Worm (Caenorhabditis elegans) whole organism, L4 larva: Measurements from ENCODE around the gene Y69H2.1.

Source experiments
- F49E8.2 ChIP-seq: sonication (generic microtip); optimal IDR thresholded peaks from 2 replicates; lab custom pipeline; 2016; ENCODE audit warnings: missing compliant biosample characterization, mild to moderate bottlenecking, missing genetic modification characterization, borderline replicate concordance
- R02D3.7 ChIP-seq: fragments of 150-350 bp; sonication (generic microtip); optimal IDR thresholded peaks from 3 replicates; lab custom pipeline; 2014; ENCODE audit warnings: missing biosample characterization, missing genetic modification characterization
- T26A8.4 ChIP-seq: fragments of 200-800 bp; sonication (Bioruptor generic); IDR thresholded peaks from 2 replicates; pipeline ENCODE4 v1.3.6; 2022; ENCODE audit warnings: missing genetic modification characterization, missing compliant biosample characterization
- Y48G9A.11 ChIP-seq: fragments of 200-800 bp; sonication (Bioruptor generic); IDR thresholded peaks from 2 replicates; pipeline ENCODE4 v1.3.6; 2022; ENCODE audit warnings: missing genetic modification reagents, missing genetic modification characterization, missing compliant biosample characterization
- attf-4 ChIP-seq: sonication (generic microtip); optimal IDR thresholded peaks from 3 replicates; lab custom pipeline; 2017; ENCODE audit warnings: missing biosample characterization, missing genetic modification characterization
- ceh-20 ChIP-seq: fragments of 200-800 bp; sonication (Bioruptor generic); IDR thresholded peaks from 2 replicates; pipeline ENCODE4 v1.3.6; 2022; ENCODE audit warnings: missing genetic modification reagents, missing genetic modification characterization, missing compliant biosample characterization
- ceh-28 ChIP-seq: fragments of 150-350 bp; optimal IDR thresholded peaks from 2 replicates; lab custom pipeline; 2014; ENCODE audit warnings: missing biosample characterization, missing genetic modification reagents, missing genetic modification characterization
- ceh-82 ChIP-seq: sonication (generic microtip); optimal IDR thresholded peaks from 2 replicates; lab custom pipeline; 2017; ENCODE audit warnings: missing biosample characterization, missing genetic modification characterization
- ctbp-1 ChIP-seq: fragments of 200-800 bp; sonication (Bioruptor generic); IDR thresholded peaks from 2 replicates; pipeline ENCODE4 v1.3.6; 2022; ENCODE audit warnings: missing genetic modification reagents, missing genetic modification characterization, missing compliant biosample characterization
- daf-19 ChIP-seq: fragments of 200-800 bp; sonication (Bioruptor generic); conservative IDR thresholded peaks from 2 replicates; pipeline ENCODE4 v1.3.6; 2022; ENCODE audit warnings: missing genetic modification characterization, missing compliant biosample characterization
- daf-8 ChIP-seq: fragments of 200-800 bp; sonication (Bioruptor generic); IDR thresholded peaks from 2 replicates; pipeline ENCODE4 v1.3.6; 2022; ENCODE audit warnings: missing genetic modification characterization, missing compliant biosample characterization
- dmd-6 ChIP-seq: fragments of 200-800 bp; sonication (Bioruptor generic); IDR thresholded peaks from 2 replicates; pipeline ENCODE4 v1.3.6; 2022; ENCODE audit warnings: missing genetic modification reagents, missing genetic modification characterization, missing compliant biosample characterization
- dpl-1 ChIP-seq: fragments of 150-350 bp; optimal IDR thresholded peaks from 2 replicates; lab custom pipeline; 2014; ENCODE audit warnings: missing biosample characterization, missing genetic modification reagents, missing genetic modification characterization
- duxl-1 ChIP-seq: sonication (generic microtip); optimal IDR thresholded peaks from 2 replicates; lab custom pipeline; 2016; ENCODE audit warnings: mild to moderate bottlenecking, missing genetic modification characterization, moderate library complexity, missing compliant biosample characterization; ENCODE audit not compliant: poor library complexity
- egl-27 ChIP-seq: sonication (generic microtip); optimal IDR thresholded peaks from 3 replicates; lab custom pipeline; 2017; ENCODE audit warnings: missing biosample characterization, missing genetic modification reagents, missing genetic modification characterization
- fos-1 ChIP-seq: fragments of 150-350 bp; optimal IDR thresholded peaks from 2 replicates; lab custom pipeline; 2014; ENCODE audit warnings: missing biosample characterization, missing genetic modification characterization
- hif-1 ChIP-seq, 2 experiments: sonication (generic microtip); optimal IDR thresholded peaks; 2 replicates each; lab custom pipeline; 2016 to 2017; ENCODE audit warnings: missing compliant biosample characterization in 2 of 2, missing genetic modification characterization in 2 of 2, missing genetic modification reagents in 2 of 2, missing genotype in 2 of 2, mild to moderate bottlenecking in 1 of 2
- hlh-11 ChIP-seq: fragments of 200-800 bp; sonication (Bioruptor generic); optimal IDR thresholded peaks from 2 replicates; lab custom pipeline; 2018; ENCODE audit warnings: mild to moderate bottlenecking, missing genetic modification characterization, missing compliant biosample characterization
- hmg-1.1 ChIP-seq: fragments of 200-800 bp; sonication (Bioruptor generic); IDR thresholded peaks from 2 replicates; pipeline ENCODE4 v1.3.6; 2022; ENCODE audit warnings: missing genetic modification reagents, missing genetic modification characterization, missing compliant biosample characterization
- jun-1 ChIP-seq: fragments of 150-350 bp; optimal IDR thresholded peaks from 2 replicates; lab custom pipeline; 2014; ENCODE audit warnings: missing biosample characterization, missing genetic modification reagents, missing genetic modification characterization
- lin-15B ChIP-seq: fragments of 150-350 bp; sonication (generic microtip); optimal IDR thresholded peaks from 3 replicates; lab custom pipeline; 2014; ENCODE audit warnings: missing biosample characterization, missing genetic modification characterization
- lin-38 ChIP-seq: fragments of 200-800 bp; sonication (Bioruptor generic); IDR thresholded peaks from 2 replicates; pipeline ENCODE4 v1.3.6; 2022; ENCODE audit warnings: missing genetic modification reagents, missing genetic modification characterization, missing compliant biosample characterization
- mdt-29 ChIP-seq: fragments of 200-800 bp; sonication (Bioruptor generic); IDR thresholded peaks from 2 replicates; pipeline ENCODE4 v1.3.6; 2022; ENCODE audit warnings: missing genetic modification reagents, missing genetic modification characterization, missing compliant biosample characterization
- mep-1 ChIP-seq: fragments of 150-350 bp; sonication (generic microtip); optimal IDR thresholded peaks from 3 replicates; lab custom pipeline; 2014; ENCODE audit warnings: missing biosample characterization, missing genetic modification characterization
- mes-2 ChIP-seq: sonication (generic microtip); optimal IDR thresholded peaks from 2 replicates; lab custom pipeline; 2016; ENCODE audit warnings: missing genotype, mild to moderate bottlenecking, missing genetic modification characterization, missing compliant biosample characterization; ENCODE audit not compliant: poor library complexity, severe bottlenecking
- mxl-3 ChIP-seq: fragments of 200-800 bp; sonication (Bioruptor generic); optimal IDR thresholded peaks from 2 replicates; lab custom pipeline; 2018; ENCODE audit warnings: mild to moderate bottlenecking, missing genetic modification characterization, missing compliant biosample characterization
- nhr-102 ChIP-seq: sonication (generic microtip); optimal IDR thresholded peaks from 2 replicates; lab custom pipeline; 2016; ENCODE audit warnings: mild to moderate bottlenecking, missing genetic modification characterization, moderate library complexity, missing compliant biosample characterization
- nhr-11 ChIP-seq: fragments of 150-350 bp; optimal IDR thresholded peaks from 2 replicates; lab custom pipeline; 2014; ENCODE audit warnings: missing biosample characterization, missing genetic modification characterization
- nhr-25 ChIP-seq: sonication (generic microtip); optimal IDR thresholded peaks from 2 replicates; lab custom pipeline; 2017; ENCODE audit warnings: missing genetic modification characterization, mild to moderate bottlenecking, missing compliant biosample characterization, antibody characterized with exemption, moderate library complexity, borderline replicate concordance; ENCODE audit not compliant: insufficient read depth
- nhr-48 ChIP-seq: sonication (generic microtip); optimal IDR thresholded peaks from 2 replicates; lab custom pipeline; 2016; ENCODE audit warnings: mild to moderate bottlenecking, missing genetic modification characterization, missing compliant biosample characterization
- nhr-6 ChIP-seq: fragments of 150-350 bp; optimal IDR thresholded peaks from 2 replicates; lab custom pipeline; 2014; ENCODE audit warnings: missing biosample characterization, missing genetic modification characterization
- nhr-76 ChIP-seq: fragments of 150-350 bp; optimal IDR thresholded peaks from 2 replicates; lab custom pipeline; 2014; ENCODE audit warnings: missing biosample characterization, missing genetic modification characterization
- php-3 ChIP-seq: fragments of 200-800 bp; sonication (Bioruptor generic); IDR thresholded peaks from 2 replicates; pipeline ENCODE4 v1.3.6; 2022; ENCODE audit warnings: missing genetic modification reagents, missing genetic modification characterization, missing compliant biosample characterization
- pqm-1 ChIP-seq: sonication (generic microtip); optimal IDR thresholded peaks from 2 replicates; lab custom pipeline; 2017; ENCODE audit warnings: missing biosample characterization, missing genetic modification characterization
- saeg-2 ChIP-seq: fragments of 200-800 bp; sonication (Bioruptor generic); IDR thresholded peaks from 2 replicates; pipeline ENCODE4 v1.3.6; 2022; ENCODE audit warnings: missing genetic modification reagents, missing genetic modification characterization, missing compliant biosample characterization
- snpc-1.2 ChIP-seq: fragments of 200-800 bp; sonication (Bioruptor generic); IDR thresholded peaks from 2 replicates; pipeline ENCODE4 v1.3.6; 2022; ENCODE audit warnings: missing genetic modification reagents, missing genetic modification characterization, missing compliant biosample characterization
- tag-97 ChIP-seq: fragments of 200-800 bp; sonication (Bioruptor generic); IDR thresholded peaks from 2 replicates; pipeline ENCODE4 v1.3.6; 2022; ENCODE audit warnings: missing genetic modification characterization, missing compliant biosample characterization
- unc-62 ChIP-seq, 3 experiments: fragments of 150-350 bp in 1 of 3; sonication (generic microtip); optimal IDR thresholded peaks in 2 of 3; peaks in 1 of 3; 1 replicate in 1 of 3; 2 replicates in 2 of 3; lab custom pipeline; 2014 to 2017; ENCODE audit warnings: missing biosample characterization in 3 of 3, missing genetic modification characterization in 3 of 3, missing genetic modification reagents in 3 of 3, missing genotype in 1 of 3
- zip-11 ChIP-seq: fragments of 200-800 bp; sonication (Bioruptor generic); IDR thresholded peaks from 2 replicates; pipeline ENCODE4 v1.3.6; 2022; ENCODE audit warnings: missing genetic modification characterization, missing compliant biosample characterization

Gene Y69H2.1

ce11 chrV:18614498-18614897 is 7.9 kb downstream of the Y69H2.1 start (continued):
- peak; percentile 66 for TF ChIP-seq nhr-6 (tag; lab: Kevin White, UChicago)
- no peak for TF ChIP-seq mes-2 (tag; lab: Kevin White, UChicago)
- no peak for TF ChIP-seq lin-15B
- peak; percentile 53; the same call in 1 of the 2 replicates for TF ChIP-seq ceh-20 (GFP tag; lab: Robert Waterston, UW)
- no peak for TF ChIP-seq fos-1 (tag; lab: Kevin White, UChicago)
- peak; percentile 10 for TF ChIP-seq jun-1
- peak; percentile 52; the same call in 1 of the 2 replicates for TF ChIP-seq T26A8.4 (GFP tag; lab: Robert Waterston, UW)
- no peak for TF ChIP-seq attf-4
- peak; percentile 12 for TF ChIP-seq nhr-25 (tag; lab: Kevin White, UChicago)
- TF ChIP-seq tag-97 (GFP tag; lab: Robert Waterston, UW) = no peak
- TF ChIP-seq pqm-1 (tag; lab: Kevin White, UChicago) = peak; percentile 43
- peak; percentile 79 for TF ChIP-seq mxl-3 (GFP tag; lab: Kevin White, UChicago)
- TF ChIP-seq saeg-2 (GFP tag; lab: Robert Waterston, UW) = no peak
- TF ChIP-seq duxl-1 (tag; lab: Kevin White, UChicago) = peak; percentile 62
- TF ChIP-seq php-3 (GFP tag; lab: Robert Waterston, UW) = 0 out of 2 replicates have a peak, but pooled peaks have one; percentile 6
- no peak for TF ChIP-seq ctbp-1
- no peak for TF ChIP-seq egl-27 (tag; lab: Kevin White, UChicago)
- peak; percentile 75 for TF ChIP-seq dmd-6 (GFP tag; lab: Robert Waterston, UW)
- peak; percentile 46 for TF ChIP-seq nhr-48 (tag; lab: Kevin White, UChicago)
- TF ChIP-seq ceh-82 = no peak
- peak; percentile 93 for TF ChIP-seq hlh-11 (tag; lab: Kevin White, UChicago)
- TF ChIP-seq nhr-76 (tag; lab: Kevin White, UChicago) = no peak
- no peak for TF ChIP-seq snpc-1.2 (GFP tag; lab: Robert Waterston, UW)
- peak; percentile 20 for TF ChIP-seq ceh-28 (tag; lab: Kevin White, UChicago)
- peak; percentile 50 for TF ChIP-seq nhr-11
- peak; percentile 23 for TF ChIP-seq dpl-1 (GFP tag; lab: Kevin White, UChicago)
- TF ChIP-seq daf-8 (GFP tag; lab: Robert Waterston, UW) = no peak
- peak; percentile 15 for TF ChIP-seq nhr-102
- no peak for TF ChIP-seq F49E8.2 (tag; lab: Kevin White, UChicago)
- TF ChIP-seq hif-1 (tag; optimal IDR thresholded peaks at IDR 0.05; lab: Kevin White, UChicago) = peak in 1 of 2 experiments; percentile 53
- peak; percentile 68; the same call in 1 of the 2 replicates for TF ChIP-seq hmg-1.1 (GFP tag; lab: Robert Waterston, UW)
- peak in 1 of 2 experiments; percentile 99 for TF ChIP-seq unc-62 (GFP tag; optimal IDR thresholded peaks at IDR 0.05 in 1 of 2; lab: Kevin White, UChicago)
- no peak for TF ChIP-seq unc-62 (tag; optimal IDR thresholded peaks at IDR 0.05; lab: Kevin White, UChicago)
- no peak for TF ChIP-seq daf-19 (GFP tag; lab: Robert Waterston, UW)
- TF ChIP-seq R02D3.7 = no peak
- peak; percentile 16; the same call in 1 of the 2 replicates for TF ChIP-seq lin-38 (GFP tag; lab: Robert Waterston, UW)

ce11 chrV:18613164-18613563 is 9.2 kb downstream of the Y69H2.1 start:
- TF ChIP-seq F49E8.2 (tag; lab: Kevin White, UChicago) = no peak
- peak in 1 of 2 experiments; percentile 27 for TF ChIP-seq unc-62 (GFP tag; optimal IDR thresholded peaks at IDR 0.05 in 1 of 2; lab: Kevin White, UChicago)
- TF ChIP-seq unc-62 (tag; optimal IDR thresholded peaks at IDR 0.05; lab: Kevin White, UChicago) = no peak
- no peak for TF ChIP-seq mep-1
- TF ChIP-seq mdt-29 (GFP tag; lab: Robert Waterston, UW) = no peak
- no peak for TF ChIP-seq nhr-48 (tag; lab: Kevin White, UChicago)
- no peak for TF ChIP-seq mxl-3 (GFP tag; lab: Kevin White, UChicago)
- TF ChIP-seq Y48G9A.11 (GFP tag; lab: Robert Waterston, UW) = no peak
- TF ChIP-seq ceh-28 (tag; lab: Kevin White, UChicago) = no peak
- TF ChIP-seq zip-11 (GFP tag; lab: Robert Waterston, UW) = no peak
